Worm (Caenorhabditis elegans) whole organism, L3 larva: ENCODE data around the gene srh-274.
"Not testable (repeated sequence)": the region's sequence is repeated elsewhere in the genome, so short reads cannot be mapped to it uniquely, and the experiment has no call there.

Experiments
- fkh-10 ChIP-seq: sonication (generic microtip); optimal IDR thresholded peaks from 2 replicates; lab custom pipeline; 2017; ENCODE audit warnings: missing biosample characterization, missing genetic modification reagents, missing genetic modification characterization
- nhr-11 ChIP-seq: fragments of 150-350 bp; optimal IDR thresholded peaks from 2 replicates; lab custom pipeline; 2014; ENCODE audit warnings: missing biosample characterization, missing genetic modification characterization
- nhr-23 ChIP-seq: fragments of 150-350 bp; optimal IDR thresholded peaks from 2 replicates; lab custom pipeline; 2014; ENCODE audit warnings: missing biosample characterization, missing genetic modification reagents, missing genetic modification characterization
- ztf-11 ChIP-seq: fragments of 150-350 bp; optimal IDR thresholded peaks from 2 replicates; lab custom pipeline; 2014; ENCODE audit warnings: missing biosample characterization, missing genetic modification characterization

DNA sequence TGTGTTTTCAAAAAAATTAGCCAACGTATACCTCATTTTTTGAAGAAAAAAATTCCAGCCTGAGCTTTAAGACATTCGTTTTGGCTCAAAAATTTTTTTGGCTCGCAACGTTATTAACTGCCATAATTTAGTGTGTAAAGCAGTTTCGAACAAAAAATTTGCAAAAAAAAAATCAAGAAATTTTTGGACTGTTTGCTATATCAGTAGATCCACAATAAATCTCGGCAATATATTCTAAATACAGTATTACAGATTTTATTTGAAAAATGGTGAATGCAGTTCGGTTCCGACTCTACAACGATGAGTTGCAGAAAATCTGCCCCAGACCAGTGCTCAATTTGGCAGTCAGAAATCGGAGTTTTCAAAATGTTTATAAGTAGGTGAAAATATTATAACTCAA is 14.8 kb upstream of the srh-274 start, which contains the start of gene C32B5.6:
- TF ChIP-seq fkh-10 (GFP tag; lab: Kevin White, UChicago); ztf-11 (tag; lab: Kevin White, UChicago); nhr-11 (tag; lab: Kevin White, UChicago); nhr-23 (tag; lab: Kevin White, UChicago): not testable (repeated sequence)
